Worm (Caenorhabditis elegans) whole organism, young adult: ENCODE data around the gene D1086.12.

Experiments used
- B0019.2 ChIP-seq: fragments of 200-800 bp; sonication (Bioruptor generic); conservative IDR thresholded peaks from 2 replicates; pipeline ENCODE4 v1.3.6; 2022; ENCODE audit warnings: missing genetic modification reagents, missing genetic modification characterization, missing compliant biosample characterization
- B0261.1 ChIP-seq: sonication (generic microtip); optimal IDR thresholded peaks from 2 replicates; lab custom pipeline; 2016; ENCODE audit warnings: mild to moderate bottlenecking, missing genetic modification characterization, moderate library complexity, missing compliant biosample characterization
- C06A6.2 ChIP-seq: fragments of 200-800 bp; sonication (Bioruptor generic); conservative IDR thresholded peaks from 2 replicates; pipeline ENCODE4 v1.3.6; 2022; ENCODE audit warnings: missing genetic modification characterization, missing compliant biosample characterization
- C17E4.6 ChIP-seq: fragments of 200-800 bp; sonication (Bioruptor generic); IDR thresholded peaks from 2 replicates; pipeline ENCODE4 v1.3.6; 2022; ENCODE audit warnings: missing genetic modification reagents, missing genetic modification characterization, missing compliant biosample characterization
- F10E7.11 ChIP-seq: sonication (generic microtip); optimal IDR thresholded peaks from 2 replicates; lab custom pipeline; 2017; ENCODE audit warnings: mild to moderate bottlenecking, missing genetic modification characterization, moderate library complexity, missing compliant biosample characterization
- F22D6.2 ChIP-seq: sonication (generic microtip); optimal IDR thresholded peaks from 2 replicates; lab custom pipeline; 2016; ENCODE audit warnings: mild to moderate bottlenecking, missing genetic modification characterization, missing compliant biosample characterization
- F39B2.1 ChIP-seq: fragments of 200-800 bp; sonication (Bioruptor generic); IDR thresholded peaks from 2 replicates; pipeline ENCODE4 v1.3.6; 2022; ENCODE audit warnings: missing genetic modification reagents, missing genetic modification characterization, missing compliant biosample characterization
- F57A8.1 ChIP-seq: fragments of 200-800 bp; sonication (Bioruptor generic); optimal IDR thresholded peaks from 2 replicates; lab custom pipeline; 2018; ENCODE audit warnings: mild to moderate bottlenecking, missing genetic modification characterization, moderate library complexity, missing compliant biosample characterization
- atf-7 ChIP-seq: sonication (generic microtip); optimal IDR thresholded peaks from 2 replicates; lab custom pipeline; 2017; ENCODE audit warnings: mild to moderate bottlenecking, missing genetic modification characterization, missing compliant biosample characterization
- attf-3 ChIP-seq: fragments of 200-800 bp; sonication (Bioruptor generic); conservative IDR thresholded peaks from 2 replicates; pipeline ENCODE4 v1.3.6; 2022; ENCODE audit warnings: missing genetic modification reagents, missing genetic modification characterization, missing compliant biosample characterization
- bed-1 ChIP-seq: fragments of 200-800 bp; sonication (Bioruptor generic); IDR thresholded peaks from 2 replicates; pipeline ENCODE4 v1.3.6; 2022; ENCODE audit warnings: missing genetic modification reagents, missing genetic modification characterization, missing compliant biosample characterization
- bed-2 ChIP-seq: fragments of 200-800 bp; sonication (Bioruptor generic); IDR thresholded peaks from 2 replicates; pipeline ENCODE4 v1.3.6; 2022; ENCODE audit warnings: missing genetic modification reagents, missing genetic modification characterization, missing compliant biosample characterization
- ccch-3 ChIP-seq: fragments of 200-800 bp; sonication (Bioruptor generic); optimal IDR thresholded peaks from 2 replicates; lab custom pipeline; 2018; ENCODE audit warnings: mild to moderate bottlenecking, missing genetic modification characterization, missing compliant biosample characterization
- cebp-2 ChIP-seq: fragments of 200-800 bp; sonication (Bioruptor generic); IDR thresholded peaks from 2 replicates; pipeline ENCODE4 v1.3.6; 2022; ENCODE audit warnings: missing genetic modification characterization, missing compliant biosample characterization
- ceh-79 ChIP-seq: sonication (generic microtip); optimal IDR thresholded peaks from 2 replicates; lab custom pipeline; 2017; ENCODE audit warnings: mild to moderate bottlenecking, missing genetic modification characterization, missing compliant biosample characterization
- egl-44 ChIP-seq: fragments of 200-800 bp; sonication (Bioruptor generic); IDR thresholded peaks from 2 replicates; pipeline ENCODE4 v1.3.6; 2022; ENCODE audit warnings: missing genetic modification reagents, missing genetic modification characterization, missing compliant biosample characterization
- egrh-3 ChIP-seq: fragments of 200-800 bp; sonication (Bioruptor generic); IDR thresholded peaks from 2 replicates; pipeline ENCODE4 v1.3.6; 2022; ENCODE audit warnings: missing genetic modification reagents, missing genetic modification characterization, missing compliant biosample characterization
- ets-4 ChIP-seq: fragments of 200-800 bp; sonication (Bioruptor generic); optimal IDR thresholded peaks from 2 replicates; lab custom pipeline; 2018; ENCODE audit warnings: mild to moderate bottlenecking, missing genetic modification characterization, missing compliant biosample characterization
- gei-17 ChIP-seq: fragments of 200-800 bp; sonication (Bioruptor generic); optimal IDR thresholded peaks from 2 replicates; lab custom pipeline; 2018; ENCODE audit warnings: mild to moderate bottlenecking, missing genetic modification characterization, missing compliant biosample characterization
- hmg-1.2 ChIP-seq: fragments of 200-800 bp; sonication (Bioruptor generic); IDR thresholded peaks from 2 replicates; pipeline ENCODE4 v1.3.6; 2022; ENCODE audit warnings: missing genetic modification reagents, missing genetic modification characterization, missing compliant biosample characterization
- hmg-20 ChIP-seq: fragments of 200-800 bp; sonication (Bioruptor generic); IDR thresholded peaks from 2 replicates; pipeline ENCODE4 v1.3.6; 2022; ENCODE audit warnings: missing genetic modification reagents, missing genetic modification characterization, missing compliant biosample characterization
- hsf-1 ChIP-seq: fragments of 200-800 bp; sonication (Bioruptor generic); IDR thresholded peaks from 2 replicates; pipeline ENCODE4 v1.3.6; 2022; ENCODE audit warnings: missing genetic modification reagents, missing genetic modification characterization, missing compliant biosample characterization
- let-607 ChIP-seq, 2 experiments: fragments of 200-800 bp in 1 of 2; sonication (Bioruptor generic) in 1 of 2; sonication (generic microtip) in 1 of 2; optimal IDR thresholded peaks; 2 replicates each; lab custom pipeline; 2016 to 2018; ENCODE audit warnings: mild to moderate bottlenecking in 2 of 2, missing compliant biosample characterization in 2 of 2, missing genetic modification characterization in 2 of 2, moderate library complexity in 2 of 2, missing genotype in 1 of 2
- lin-26 ChIP-seq: fragments of 200-800 bp; sonication (Bioruptor generic); IDR thresholded peaks from 2 replicates; pipeline ENCODE4 v1.3.6; 2022; ENCODE audit warnings: missing genetic modification reagents, missing genetic modification characterization, missing compliant biosample characterization
- lin-35 ChIP-seq, 3 experiments: fragments of 150-350 bp in 2 of 3; sonication (generic microtip) in 1 of 3; optimal IDR thresholded peaks; 2 replicates each; lab custom pipeline; 2014 to 2018; ENCODE audit warnings: missing biosample characterization in 3 of 3, missing genetic modification characterization in 3 of 3, missing genetic modification reagents in 3 of 3
- lin-54 ChIP-seq: fragments of 200-800 bp; sonication (Bioruptor generic); optimal IDR thresholded peaks from 2 replicates; lab custom pipeline; 2018; ENCODE audit warnings: mild to moderate bottlenecking, missing genetic modification characterization, missing compliant biosample characterization
- lsl-1 ChIP-seq: fragments of 200-800 bp; sonication (Bioruptor generic); optimal IDR thresholded peaks from 2 replicates; lab custom pipeline; 2018; ENCODE audit warnings: mild to moderate bottlenecking, missing genetic modification characterization, moderate library complexity, missing compliant biosample characterization
- madf-10 ChIP-seq: sonication (generic microtip); optimal IDR thresholded peaks from 2 replicates; lab custom pipeline; 2016; ENCODE audit warnings: mild to moderate bottlenecking, missing genetic modification characterization, missing compliant biosample characterization
- madf-3 ChIP-seq: fragments of 200-800 bp; sonication (Bioruptor generic); IDR thresholded peaks from 2 replicates; pipeline ENCODE4 v1.3.6; 2022; ENCODE audit warnings: missing genetic modification reagents, missing genetic modification characterization, missing compliant biosample characterization
- madf-6 ChIP-seq: fragments of 200-800 bp; sonication (Bioruptor generic); IDR thresholded peaks from 2 replicates; pipeline ENCODE4 v1.3.6; 2022; ENCODE audit warnings: missing genetic modification reagents, missing genetic modification characterization, missing compliant biosample characterization
- mcd-1 ChIP-seq: fragments of 200-800 bp; sonication (Bioruptor generic); IDR thresholded peaks from 2 replicates; pipeline ENCODE4 v1.3.6; 2022; ENCODE audit warnings: missing genetic modification reagents, missing genetic modification characterization, missing compliant biosample characterization
- nfya-2 ChIP-seq: fragments of 200-800 bp; sonication (Bioruptor generic); IDR thresholded peaks from 2 replicates; pipeline ENCODE4 v1.3.6; 2022; ENCODE audit warnings: missing genetic modification reagents, missing genetic modification characterization, missing compliant biosample characterization
- nfyb-1 ChIP-seq: fragments of 200-800 bp; sonication (Bioruptor generic); IDR thresholded peaks from 2 replicates; pipeline ENCODE4 v1.3.6; 2022; ENCODE audit warnings: missing genetic modification reagents, missing genetic modification characterization, missing compliant biosample characterization
- nhr-120 ChIP-seq: fragments of 200-800 bp; sonication (Bioruptor generic); IDR thresholded peaks from 2 replicates; pipeline ENCODE4 v1.3.6; 2022; ENCODE audit warnings: missing genetic modification characterization, missing compliant biosample characterization
- nhr-27 ChIP-seq: fragments of 200-800 bp; sonication (Bioruptor generic); optimal IDR thresholded peaks from 2 replicates; lab custom pipeline; 2018; ENCODE audit warnings: mild to moderate bottlenecking, missing genetic modification characterization, moderate library complexity, missing compliant biosample characterization
- nhr-80 ChIP-seq: sonication (generic microtip); optimal IDR thresholded peaks from 2 replicates; lab custom pipeline; 2016; ENCODE audit warnings: missing genetic modification characterization, missing compliant biosample characterization
- pbrm-1 ChIP-seq: fragments of 200-800 bp; sonication (Bioruptor generic); IDR thresholded peaks from 2 replicates; pipeline ENCODE4 v1.3.6; 2022; ENCODE audit warnings: missing genetic modification reagents, missing genetic modification characterization, missing compliant biosample characterization
- repo-1 ChIP-seq: sonication (generic microtip); optimal IDR thresholded peaks from 2 replicates; lab custom pipeline; 2017; ENCODE audit warnings: mild to moderate bottlenecking, missing genetic modification characterization, missing compliant biosample characterization
- sea-2 ChIP-seq: fragments of 200-800 bp; sonication (Bioruptor generic); IDR thresholded peaks from 2 replicates; pipeline ENCODE4 v1.3.6; 2022; ENCODE audit warnings: missing genetic modification characterization, missing compliant biosample characterization
- snpc-1.3 ChIP-seq: sonication (generic microtip); optimal IDR thresholded peaks from 2 replicates; lab custom pipeline; 2017; ENCODE audit warnings: missing genetic modification characterization, mild to moderate bottlenecking, missing compliant biosample characterization, antibody characterized with exemption, moderate library complexity, missing genotype, missing genetic modification reagents; ENCODE audit not compliant: insufficient read depth
- somi-1 ChIP-seq: fragments of 200-800 bp; sonication (Bioruptor generic); optimal IDR thresholded peaks from 2 replicates; lab custom pipeline; 2018; ENCODE audit warnings: mild to moderate bottlenecking, missing genetic modification characterization, missing compliant biosample characterization
- tbp1 ChIP-seq: fragments of 200-800 bp; sonication (Bioruptor generic); optimal IDR thresholded peaks from 2 replicates; lab custom pipeline; 2018; ENCODE audit warnings: mild to moderate bottlenecking, missing genetic modification characterization, missing compliant biosample characterization
- tlf-1 ChIP-seq: fragments of 200-800 bp; sonication (Bioruptor generic); optimal IDR thresholded peaks from 2 replicates; lab custom pipeline; 2018; ENCODE audit warnings: mild to moderate bottlenecking, missing genetic modification characterization, missing compliant biosample characterization
- unc-130 ChIP-seq: sonication (generic microtip); optimal IDR thresholded peaks from 2 replicates; lab custom pipeline; 2016; ENCODE audit warnings: missing genetic modification reagents, missing genetic modification characterization, missing compliant biosample characterization
- ztf-18 ChIP-seq: sonication (generic microtip); optimal IDR thresholded peaks from 2 replicates; lab custom pipeline; 2016; ENCODE audit warnings: missing genotype, mild to moderate bottlenecking, missing genetic modification characterization, missing compliant biosample characterization
- ztf-22 ChIP-seq: fragments of 200-800 bp; sonication (Bioruptor generic); optimal IDR thresholded peaks from 2 replicates; lab custom pipeline; 2018; ENCODE audit warnings: mild to moderate bottlenecking, missing genetic modification characterization, moderate library complexity, missing compliant biosample characterization
- ztf-25 ChIP-seq: fragments of 200-800 bp; sonication (Bioruptor generic); IDR thresholded peaks from 2 replicates; pipeline ENCODE4 v1.3.6; 2022; ENCODE audit warnings: missing genetic modification reagents, missing genetic modification characterization, missing compliant biosample characterization
- ztf-3 ChIP-seq: fragments of 200-800 bp; sonication (Bioruptor generic); optimal IDR thresholded peaks from 2 replicates; lab custom pipeline; 2018; ENCODE audit warnings: mild to moderate bottlenecking, missing genetic modification characterization, missing compliant biosample characterization

D1086.12 gene

DNA sequence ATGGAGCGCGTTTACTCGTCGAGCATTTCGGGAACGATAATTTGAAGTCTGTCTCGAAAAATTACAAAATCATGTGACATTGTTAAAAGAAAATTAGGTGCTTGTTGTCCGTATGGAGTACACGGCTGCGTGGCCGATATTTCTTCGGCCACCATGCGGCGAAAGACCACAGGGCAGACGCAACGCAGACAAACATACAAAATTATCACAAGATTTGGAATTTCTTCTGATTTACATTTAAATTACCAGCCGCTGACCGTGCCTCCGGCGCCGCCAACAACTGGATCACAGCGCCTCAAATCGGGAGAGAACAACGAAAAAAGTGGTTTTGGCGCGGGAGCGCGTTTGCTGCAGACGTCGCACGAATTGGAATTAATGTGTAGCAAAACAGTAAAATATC lies 45.9 kb upstream of the D1086.12 start (continued):
- TF ChIP-seq madf-3 (GFP tag; lab: Robert Waterston, UW) = peak; percentile 94
- TF ChIP-seq F57A8.1 (GFP tag; lab: Kevin White, UChicago) = peak; percentile 34
- TF ChIP-seq ceh-79 (tag; lab: Kevin White, UChicago) = peak; percentile 68
- peak; percentile 82 for TF ChIP-seq attf-3 (GFP tag; lab: Robert Waterston, UW)
- TF ChIP-seq mcd-1 (GFP tag; lab: Robert Waterston, UW) = peak; percentile 99
- peak; percentile 85 for TF ChIP-seq madf-6 (GFP tag; lab: Robert Waterston, UW)
- peak; percentile 74 for TF ChIP-seq hsf-1 (GFP tag; lab: Robert Waterston, UW)
- TF ChIP-seq cebp-2 (GFP tag; lab: Robert Waterston, UW) = 0 out of 2 replicates have a peak, but pooled peaks have one; percentile 27
- TF ChIP-seq bed-1 (GFP tag; lab: Robert Waterston, UW) = peak; percentile 97
- peak; percentile 55 to 92 for TF ChIP-seq let-607 (tag; optimal IDR thresholded peaks at IDR 0.05; lab: Kevin White, UChicago)
- peak in 2 of 3 experiments; percentile 29 to 84 for TF ChIP-seq lin-35 (GFP tag; optimal IDR thresholded peaks at IDR 0.05; lab: Kevin White, UChicago)
- TF ChIP-seq ztf-25 = peak; percentile 77; the same call in 1 of the 2 replicates
- peak; percentile 96 for TF ChIP-seq hmg-1.2 (GFP tag; lab: Robert Waterston, UW)
- 0 out of 2 replicates have a peak, but pooled peaks have one; percentile 15 for TF ChIP-seq B0019.2 (GFP tag; lab: Robert Waterston, UW)
- TF ChIP-seq nfya-2 (GFP tag; lab: Robert Waterston, UW) = 0 out of 2 replicates have a peak, but pooled peaks have one; percentile 40
- peak; percentile 95 for TF ChIP-seq pbrm-1 (GFP tag; lab: Robert Waterston, UW)
- peak; percentile 85 for TF ChIP-seq tlf-1
- peak; percentile 84 for TF ChIP-seq somi-1 (GFP tag; lab: Kevin White, UChicago)
- TF ChIP-seq egl-44 (GFP tag; lab: Robert Waterston, UW) = peak; percentile 94
- peak; percentile 97 for TF ChIP-seq nfyb-1 (GFP tag; lab: Robert Waterston, UW)
- peak; percentile 75 for TF ChIP-seq nhr-80
- TF ChIP-seq snpc-1.3 (tag; lab: Kevin White, UChicago) = peak; percentile 19
- TF ChIP-seq nhr-120 (GFP tag; lab: Robert Waterston, UW) = peak; percentile 83; the same call in 1 of the 2 replicates
- peak; percentile 73 for TF ChIP-seq ztf-3 (GFP tag; lab: Kevin White, UChicago)
- TF ChIP-seq gei-17 (GFP tag; lab: Kevin White, UChicago) = peak; percentile 72
- TF ChIP-seq lin-26 (GFP tag; lab: Robert Waterston, UW) = peak; percentile 83
- TF ChIP-seq F39B2.1 (GFP tag; lab: Robert Waterston, UW) = 0 out of 2 replicates have a peak, but pooled peaks have one; percentile 42
- TF ChIP-seq ccch-3 = peak; percentile 92
- TF ChIP-seq egrh-3 (GFP tag; lab: Robert Waterston, UW) = peak; percentile 79; the same call in 1 of the 2 replicates
- TF ChIP-seq bed-2 (GFP tag; lab: Robert Waterston, UW) = peak; percentile 98
- peak; percentile 68 for TF ChIP-seq tbp1 (GFP tag; lab: Kevin White, UChicago)
- peak; percentile 60 for TF ChIP-seq unc-130 (GFP tag; lab: Kevin White, UChicago)
- TF ChIP-seq B0261.1 (tag; lab: Kevin White, UChicago) = peak; percentile 17
- peak; percentile 47 for TF ChIP-seq F10E7.11 (tag; lab: Kevin White, UChicago)
- peak; percentile 97 for TF ChIP-seq C06A6.2 (GFP tag; lab: Robert Waterston, UW)
- TF ChIP-seq atf-7 (tag; lab: Kevin White, UChicago) = peak; percentile 95
- TF ChIP-seq ztf-18 = peak; percentile 55
- TF ChIP-seq ets-4 (GFP tag; lab: Kevin White, UChicago) = peak; percentile 41
- peak; percentile 85 for TF ChIP-seq C17E4.6 (GFP tag; lab: Robert Waterston, UW)
- TF ChIP-seq lsl-1 (GFP tag; lab: Kevin White, UChicago) = peak; percentile 29
- peak; percentile 93 for TF ChIP-seq sea-2 (GFP tag; lab: Robert Waterston, UW)
- TF ChIP-seq nhr-27 = peak; percentile 75
- peak; percentile 78 for TF ChIP-seq ztf-22 (GFP tag; lab: Kevin White, UChicago)
- peak; percentile 92 for TF ChIP-seq lin-54 (GFP tag; lab: Kevin White, UChicago)
- TF ChIP-seq madf-10 = peak; percentile 88
- TF ChIP-seq hmg-20 (GFP tag; lab: Robert Waterston, UW) = peak; percentile 91
- TF ChIP-seq F22D6.2 (tag; lab: Kevin White, UChicago) = peak; percentile 86
- peak; percentile 78 for TF ChIP-seq repo-1 (tag; lab: Kevin White, UChicago)
